Fruit fly (Drosophila melanogaster): ENCODE results near the gene Ptp61F.

Gene Ptp61F

DNA sequence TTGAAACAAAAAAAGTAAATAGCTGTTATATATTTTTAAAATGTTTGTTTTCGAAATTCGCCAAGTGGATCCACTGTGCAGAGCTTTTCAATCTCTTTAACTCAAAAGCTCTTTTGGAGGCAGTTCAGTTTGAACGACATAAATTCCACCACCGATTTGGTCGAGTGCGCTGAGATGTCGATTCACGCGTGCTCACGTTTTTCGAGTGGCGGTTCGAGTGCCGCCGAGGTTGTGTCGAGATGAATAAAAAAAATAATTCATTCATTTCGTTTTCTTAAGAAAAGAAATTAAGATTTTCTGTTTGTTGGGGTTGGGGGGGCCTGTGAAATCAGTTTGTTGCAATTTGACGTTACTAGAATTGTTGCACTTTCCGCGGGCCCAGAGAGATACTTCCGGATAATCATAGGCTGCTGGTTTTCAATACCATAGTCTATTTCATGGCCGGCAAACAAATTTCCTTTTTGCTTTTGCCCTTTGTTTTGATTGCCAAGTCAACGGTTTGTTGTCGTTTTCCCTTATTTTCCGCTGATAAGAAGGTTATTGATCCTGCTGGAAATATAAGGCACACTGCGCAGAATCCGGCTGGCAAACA, 13.6 kb upstream of the Ptp61F start (continued):
- peak; percentile 61 for TF ChIP-seq Scr (GFP tag; IDR thresholded peaks at IDR 0.05; ENCODE audit: partially characterized antibody)
- TF ChIP-seq Dfd (GFP tag; optimal IDR thresholded peaks at IDR 0.05): no peak
- TF ChIP-seq bab2 (GFP tag; optimal IDR thresholded peaks at IDR 0.05): no peak
- TF ChIP-seq CG3726 (GFP tag; IDR thresholded peaks at IDR 0.05): no peak
- no peak for TF ChIP-seq lola (GFP tag; optimal IDR thresholded peaks at IDR 0.05)
- TF ChIP-seq Hr3 (GFP tag; optimal IDR thresholded peaks at IDR 0.05): no peak
- no peak for TF ChIP-seq sr (GFP tag; IDR thresholded peaks at IDR 0.05)
- TF ChIP-seq CG7271 (tag; optimal IDR thresholded peaks at IDR 0.05): no peak
- no peak for TF ChIP-seq wek (GFP tag; optimal IDR thresholded peaks at IDR 0.05)
- TF ChIP-seq Trl (optimal IDR thresholded peaks at IDR 0.05): no peak
- no peak for TF ChIP-seq Trl (GFP tag; optimal IDR thresholded peaks at IDR 0.05)
- TF ChIP-seq Neu2 (GFP tag; optimal IDR thresholded peaks at IDR 0.05; ENCODE audit: borderline replicate concordance): no peak
- no peak for TF ChIP-seq grn (GFP tag; optimal IDR thresholded peaks at IDR 0.05)
- TF ChIP-seq CG17328 (GFP tag; IDR thresholded peaks at IDR 0.05): no peak
- no peak for TF ChIP-seq CG9215 (GFP tag; IDR thresholded peaks at IDR 0.05)
- no peak for TF ChIP-seq pnt (GFP tag; optimal IDR thresholded peaks at IDR 0.05)
- no peak for TF ChIP-seq ttk (GFP tag; IDR thresholded peaks at IDR 0.05)
- no peak for TF ChIP-seq BtbVII (GFP tag; optimal IDR thresholded peaks at IDR 0.05)
- TF ChIP-seq CG15601 (tag; optimal IDR thresholded peaks at IDR 0.05): no peak
- no peak for TF ChIP-seq E2f1 (GFP tag; IDR thresholded peaks at IDR 0.05)
- no peak for TF ChIP-seq CG3407 (GFP tag; optimal IDR thresholded peaks at IDR 0.05)
- TF ChIP-seq CG9817 (tag; optimal IDR thresholded peaks at IDR 0.05): no peak
- no peak; the same call in 2 of the 3 replicates for TF ChIP-seq hb (GFP tag; IDR thresholded peaks at IDR 0.05; ENCODE audit: partially characterized antibody)
- TF ChIP-seq nerfin-2 (GFP tag; IDR thresholded peaks at IDR 0.05; ENCODE audit: partially characterized antibody): peak; percentile 78
- no peak for TF ChIP-seq CG9797 (GFP tag; optimal IDR thresholded peaks at IDR 0.05)
- no peak for TF ChIP-seq Sox100B (GFP tag; optimal IDR thresholded peaks at IDR 0.05)
- TF ChIP-seq org-1 (GFP tag; optimal IDR thresholded peaks at IDR 0.05): no peak
- TF ChIP-seq jigr1 (GFP tag; IDR thresholded peaks at IDR 0.05): no peak
- TF ChIP-seq zf30C (GFP tag; optimal IDR thresholded peaks at IDR 0.05): no peak
- no peak for TF ChIP-seq D19A (tag; optimal IDR thresholded peaks at IDR 0.05)
- no peak for TF ChIP-seq CG18599 (GFP tag; optimal IDR thresholded peaks at IDR 0.05)
- peak; percentile 55 for TF ChIP-seq unc-4 (GFP tag; IDR thresholded peaks at IDR 0.05; ENCODE audit: partially characterized antibody)
- no peak for TF ChIP-seq Usf (GFP tag; optimal IDR thresholded peaks at IDR 0.05)
- TF ChIP-seq Camta (GFP tag; optimal IDR thresholded peaks at IDR 0.05): no peak
- TF ChIP-seq Oaz (GFP tag; IDR thresholded peaks at IDR 0.05): no peak
- TF ChIP-seq CG15696 (tag; optimal IDR thresholded peaks at IDR 0.05): no peak
- no peak for TF ChIP-seq dati (GFP tag; IDR thresholded peaks at IDR 0.05)
- TF ChIP-seq lilli (GFP tag; optimal IDR thresholded peaks at IDR 0.05): no peak
- TF ChIP-seq sob (GFP tag; IDR thresholded peaks at IDR 0.05): no peak
- no peak for TF ChIP-seq MTF-1 (GFP tag; optimal IDR thresholded peaks at IDR 0.05; ENCODE audit: borderline replicate concordance)
- TF ChIP-seq Bdp1 (GFP tag; optimal IDR thresholded peaks at IDR 0.05): peak; percentile 99
- peak; percentile 13 for TF ChIP-seq CG6813 (GFP tag; optimal IDR thresholded peaks at IDR 0.05)
- TF ChIP-seq pita (GFP tag; optimal IDR thresholded peaks at IDR 0.05): no peak
- no peak for TF ChIP-seq oc (tag; optimal IDR thresholded peaks at IDR 0.05)
- TF ChIP-seq Lim3 (GFP tag; IDR thresholded peaks at IDR 0.05): no peak
- TF ChIP-seq Six4 (GFP tag; optimal IDR thresholded peaks at IDR 0.05): no peak
- TF ChIP-seq CG10565 (GFP tag; optimal IDR thresholded peaks at IDR 0.05): no peak
- TF ChIP-seq Bgb (GFP tag; IDR thresholded peaks at IDR 0.05; ENCODE audit: partially characterized antibody): peak; percentile 83
- TF ChIP-seq CG4282 (GFP tag; optimal IDR thresholded peaks at IDR 0.05): no peak
- TF ChIP-seq croc (GFP tag; conservative IDR thresholded peaks at IDR 0.05): no peak
- no peak for TF ChIP-seq dimm (GFP tag; IDR thresholded peaks at IDR 0.05)

Measured in whole organism, embryonic.